Worm (Caenorhabditis elegans) whole organism, mixed stage, embryonic: Measurements from ENCODE around the gene msp-49.

Experiments
- M03D4.4 ChIP-seq: sonication (generic microtip); optimal IDR thresholded peaks from 2 replicates; lab custom pipeline; 2017; ENCODE audit warnings: mild to moderate bottlenecking, missing genetic modification characterization, missing compliant biosample characterization
- blmp-1 ChIP-seq: fragments of 150-350 bp; optimal IDR thresholded peaks from 2 replicates; lab custom pipeline; 2014; ENCODE audit warnings: missing biosample characterization, missing genetic modification characterization
- ceh-83 ChIP-seq: fragments of 200-800 bp; sonication (Bioruptor generic); optimal IDR thresholded peaks from 2 replicates; lab custom pipeline; 2018; ENCODE audit warnings: mild to moderate bottlenecking, missing genetic modification characterization, missing compliant biosample characterization
- ces-1 ChIP-seq: fragments of 150-350 bp; optimal IDR thresholded peaks from 2 replicates; lab custom pipeline; 2014; ENCODE audit warnings: missing biosample characterization, missing genetic modification reagents, missing genetic modification characterization
- cnd-1 ChIP-seq: fragments of 200-800 bp; sonication (Bioruptor generic); optimal IDR thresholded peaks from 2 replicates; lab custom pipeline; 2018; ENCODE audit warnings: mild to moderate bottlenecking, missing genetic modification characterization, missing compliant biosample characterization
- drap-1 ChIP-seq: fragments of 200-800 bp; sonication (Bioruptor generic); optimal IDR thresholded peaks from 3 replicates; lab custom pipeline; 2018; ENCODE audit warnings: mild to moderate bottlenecking, missing genetic modification characterization, missing compliant biosample characterization
- elt-1 ChIP-seq: sonication (generic microtip); optimal IDR thresholded peaks from 2 replicates; lab custom pipeline; 2017; ENCODE audit warnings: missing genetic modification characterization, mild to moderate bottlenecking, missing compliant biosample characterization, antibody characterized with exemption, moderate library complexity, borderline replicate concordance; ENCODE audit not compliant: insufficient read depth
- elt-3 ChIP-seq: fragments of 150-350 bp; optimal IDR thresholded peaks from 2 replicates; lab custom pipeline; 2014; ENCODE audit warnings: missing biosample characterization, missing genetic modification characterization
- ham-2 ChIP-seq: fragments of 200-800 bp; sonication (Bioruptor generic); optimal IDR thresholded peaks from 2 replicates; lab custom pipeline; 2018; ENCODE audit warnings: mild to moderate bottlenecking, missing genetic modification characterization, missing compliant biosample characterization
- hlh-1 ChIP-seq: fragments of 150-350 bp; optimal IDR thresholded peaks from 2 replicates; lab custom pipeline; 2014; ENCODE audit warnings: missing biosample characterization, missing genetic modification reagents, missing genetic modification characterization
- lin-13 ChIP-seq: fragments of 150-350 bp; optimal IDR thresholded peaks from 2 replicates; lab custom pipeline; 2014; ENCODE audit warnings: missing biosample characterization, missing genetic modification characterization
- lin-32 ChIP-seq: fragments of 200-800 bp; sonication (Bioruptor generic); optimal IDR thresholded peaks from 2 replicates; lab custom pipeline; 2018; ENCODE audit warnings: mild to moderate bottlenecking, missing genetic modification characterization, missing compliant biosample characterization
- mab-5 ChIP-seq: fragments of 150-350 bp; optimal IDR thresholded peaks from 2 replicates; lab custom pipeline; 2014; ENCODE audit warnings: missing biosample characterization, missing genetic modification characterization
- mep-1 ChIP-seq: fragments of 150-350 bp; optimal IDR thresholded peaks from 2 replicates; lab custom pipeline; 2017; ENCODE audit warnings: missing biosample characterization, missing genetic modification reagents, missing genetic modification characterization, inconsistent platforms
- mls-2 ChIP-seq: sonication (generic microtip); optimal IDR thresholded peaks from 2 replicates; lab custom pipeline; 2016; ENCODE audit warnings: mild to moderate bottlenecking, missing genetic modification characterization, moderate library complexity, missing compliant biosample characterization
- nhr-12 ChIP-seq: fragments of 150-350 bp; optimal IDR thresholded peaks from 2 replicates; lab custom pipeline; 2014; ENCODE audit warnings: missing biosample characterization, missing genetic modification characterization
- nhr-2 ChIP-seq: fragments of 150-350 bp; optimal IDR thresholded peaks from 2 replicates; lab custom pipeline; 2014; ENCODE audit warnings: missing biosample characterization, missing genetic modification characterization
- nhr-237 ChIP-seq: fragments of 150-350 bp; optimal IDR thresholded peaks from 2 replicates; lab custom pipeline; 2014; ENCODE audit warnings: missing biosample characterization, missing genetic modification characterization
- nhr-28 ChIP-seq: fragments of 150-350 bp; optimal IDR thresholded peaks from 2 replicates; lab custom pipeline; 2014; ENCODE audit warnings: missing biosample characterization, missing genetic modification characterization
- nhr-76 ChIP-seq: sonication (generic microtip); optimal IDR thresholded peaks from 2 replicates; lab custom pipeline; 2017; ENCODE audit warnings: missing biosample characterization, missing genetic modification characterization
- pha-4 ChIP-seq: fragments of 150-350 bp; optimal IDR thresholded peaks from 2 replicates; lab custom pipeline; 2018; ENCODE audit warnings: missing biosample characterization, missing genetic modification reagents, missing genetic modification characterization
- sptf-1 ChIP-seq: sonication (generic microtip); optimal IDR thresholded peaks from 2 replicates; lab custom pipeline; 2017; ENCODE audit warnings: mild to moderate bottlenecking, missing genetic modification characterization, moderate library complexity, missing compliant biosample characterization
- unc-120 ChIP-seq: sonication (generic microtip); optimal IDR thresholded peaks from 2 replicates; lab custom pipeline; 2017; ENCODE audit warnings: missing genetic modification characterization, missing compliant biosample characterization; ENCODE audit not compliant: poor library complexity, severe bottlenecking
- unc-39 ChIP-seq: fragments of 150-350 bp; optimal IDR thresholded peaks from 2 replicates; lab custom pipeline; 2014; ENCODE audit warnings: missing biosample characterization, missing genetic modification characterization
- unc-62 ChIP-seq: fragments of 150-350 bp; optimal IDR thresholded peaks from 2 replicates; lab custom pipeline; 2014; ENCODE audit warnings: missing biosample characterization, missing genetic modification reagents, missing genetic modification characterization
- zip-8 ChIP-seq: fragments of 150-350 bp; optimal IDR thresholded peaks from 2 replicates; lab custom pipeline; 2014; ENCODE audit warnings: missing biosample characterization, missing genetic modification characterization
- ztf-11 ChIP-seq: fragments of 150-350 bp; optimal IDR thresholded peaks from 2 replicates; lab custom pipeline; 2014; ENCODE audit warnings: missing biosample characterization, missing genetic modification characterization

msp-49 gene

ce11 chrII:5209122-5209521 is 15.0 kb downstream of the msp-49 start:
- TF ChIP-seq elt-1 (tag; lab: Kevin White, UChicago) (no peak), unc-120 (no peak)

ce11 chrII:5210830-5211229 is 16.7 kb downstream of the msp-49 start, which contains the start of gene C34F11.8:
C34F11.8 (minus strand) TSS chrII:5210964.
- TF ChIP-seq hlh-1 (tag; lab: Kevin White, UChicago): no peak
- no peak for TF ChIP-seq blmp-1 (tag; lab: Kevin White, UChicago)

- TF ChIP-seq elt-3 (tag; lab: Kevin White, UChicago): no peak
- no peak for TF ChIP-seq nhr-28
- TF ChIP-seq ces-1 (GFP tag; lab: Kevin White, UChicago): no peak
- TF ChIP-seq pha-4 (tag; lab: Kevin White, UChicago): no peak
- TF ChIP-seq nhr-76 (tag; lab: Kevin White, UChicago): no peak
- TF ChIP-seq mep-1 (tag; lab: Kevin White, UChicago): no peak
- TF ChIP-seq mls-2 (tag; lab: Kevin White, UChicago): no peak
Observed at ce11 chrII:5211970-5212369, 17.8 kb downstream of the msp-49 start, which contains the start of gene C34F11.2. C34F11.2 (plus strand) TSS chrII:5212270.

DNA sequence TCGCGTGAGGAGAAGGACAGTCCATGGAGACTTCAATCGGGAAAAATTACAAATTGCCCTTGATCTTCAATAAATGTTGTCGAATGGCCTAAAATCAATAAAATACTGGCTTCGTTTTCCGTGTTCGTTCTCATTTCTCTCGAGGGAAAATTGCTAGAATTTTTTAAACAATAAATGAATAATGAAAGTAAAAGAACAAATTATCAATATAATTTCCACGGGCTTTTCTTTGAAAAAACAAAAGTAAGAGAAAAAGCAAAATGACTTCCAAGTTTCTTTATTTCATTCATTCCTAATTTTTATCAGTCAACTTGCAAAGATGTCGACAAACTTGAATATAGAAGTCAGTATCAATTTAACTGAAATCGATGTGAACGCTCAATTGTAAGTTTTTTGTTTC is 18.5 kb downstream of the msp-49 start, which contains the start of gene C34F11.1:
Gene C34F11.1, plus strand, starts transcription at position 301 of the 400 bp plus-strand sequence.
- no peak for TF ChIP-seq ceh-83
- no peak for TF ChIP-seq nhr-2 (tag; lab: Kevin White, UChicago)
- no peak for TF ChIP-seq pha-4 (tag; lab: Kevin White, UChicago)
- no peak for TF ChIP-seq elt-3 (tag; lab: Kevin White, UChicago)
- no peak for TF ChIP-seq nhr-12 (tag; lab: Kevin White, UChicago)
- TF ChIP-seq elt-1 (tag; lab: Kevin White, UChicago): no peak
- TF ChIP-seq cnd-1 (tag; lab: Kevin White, UChicago): no peak
- no peak for TF ChIP-seq unc-62 (GFP tag; lab: Kevin White, UChicago)
- TF ChIP-seq ham-2 (GFP tag; lab: Kevin White, UChicago): no peak
- no peak for TF ChIP-seq mab-5 (tag; lab: Kevin White, UChicago)
- TF ChIP-seq nhr-28: no peak
- no peak for TF ChIP-seq zip-8 (tag; lab: Kevin White, UChicago)
- TF ChIP-seq, all 35 proteins: peak for 0

- no peak for TF ChIP-seq drap-1 (GFP tag; lab: Kevin White, UChicago)
Observed at ce11 chrII:5218349-5218748, 24.2 kb downstream of the msp-49 start.

DNA sequence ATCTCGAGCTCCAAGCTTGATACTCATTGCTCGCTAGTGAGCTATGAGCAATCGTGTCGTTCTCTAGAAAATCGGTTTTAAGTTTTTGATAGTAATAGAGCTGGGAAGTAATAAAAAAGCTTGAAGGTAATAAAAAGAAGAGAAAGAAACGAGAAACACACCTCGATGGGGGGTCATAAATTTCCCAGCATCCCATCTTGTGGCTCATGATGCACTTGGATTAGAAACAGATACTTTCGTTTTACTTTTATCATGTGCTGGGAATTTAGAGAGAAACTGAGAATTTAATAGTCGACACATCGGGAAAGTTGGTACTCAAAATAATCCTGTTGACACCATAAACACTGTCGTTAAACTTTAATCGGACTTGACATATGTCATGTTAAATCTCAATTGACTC is 26.5 kb downstream of the msp-49 start:
- TF ChIP-seq cnd-1 (tag; lab: Kevin White, UChicago) (no peak), zip-8 (tag; lab: Kevin White, UChicago) (no peak), nhr-237 (tag; lab: Kevin White, UChicago) (no peak), unc-120 (no peak), ham-2 (GFP tag; lab: Kevin White, UChicago) (no peak), M03D4.4 (tag; lab: Kevin White, UChicago) (no peak), drap-1 (GFP tag; lab: Kevin White, UChicago) (no peak), lin-13 (no peak), mls-2 (tag; lab: Kevin White, UChicago) (no peak), nhr-28 (no peak)
- TF ChIP-seq, all 35 proteins: peak for 0

- TF ChIP-seq lin-13 (no peak), elt-1 (tag; lab: Kevin White, UChicago) (no peak), sptf-1 (tag; lab: Kevin White, UChicago) (no peak), unc-120 (peak; percentile 42), unc-39 (no peak), mab-5 (tag; lab: Kevin White, UChicago) (peak; percentile 37), nhr-2 (tag; lab: Kevin White, UChicago) (no peak), elt-3 (tag; lab: Kevin White, UChicago) (no peak), hlh-1 (tag; lab: Kevin White, UChicago) (peak; percentile 86), ham-2 (GFP tag; lab: Kevin White, UChicago) (no peak), zip-8 (tag; lab: Kevin White, UChicago) (no peak), ces-1 (GFP tag; lab: Kevin White, UChicago) (no peak), nhr-237 (tag; lab: Kevin White, UChicago) (no peak), cnd-1 (tag; lab: Kevin White, UChicago) (no peak), unc-62 (GFP tag; lab: Kevin White, UChicago) (peak; percentile 71), lin-32 (no peak), ztf-11 (tag; lab: Kevin White, UChicago) (no peak)
Observed at ce11 chrII:5222830-5223229, 28.7 kb downstream of the msp-49 start.
